Worm (Caenorhabditis elegans): Measurements from ENCODE around the gene fbxb-76.

Gene fbxb-76

ce11 chrIV:11359769-11360168 is 19.4 kb downstream of the fbxb-76 start, which contains the start of gene klp-12:
klp-12 (minus strand) TSS chrIV:11359869.
- no peak for TF ChIP-seq sea-2 (GFP tag; IDR thresholded peaks at IDR 0.05)
- TF ChIP-seq F57A8.1 (GFP tag; optimal IDR thresholded peaks at IDR 0.05): no peak
- TF ChIP-seq D2030.7 (GFP tag; IDR thresholded peaks at IDR 0.05): no peak
- no peak for TF ChIP-seq F10E7.11 (tag; optimal IDR thresholded peaks at IDR 0.05)
- no peak for TF ChIP-seq madf-3 (GFP tag; IDR thresholded peaks at IDR 0.05)
- no peak for TF ChIP-seq B0019.2 (GFP tag; conservative IDR thresholded peaks at IDR 0.05)
- TF ChIP-seq F52B5.7 (tag; optimal IDR thresholded peaks at IDR 0.05): no peak
- no peak for TF ChIP-seq ceh-27 (GFP tag; optimal IDR thresholded peaks at IDR 0.05)
- no peak for TF ChIP-seq lag-1 (GFP tag; IDR thresholded peaks at IDR 0.05)
- no peak for TF ChIP-seq mes-4 (tag; optimal IDR thresholded peaks at IDR 0.05)

ce11 chrIV:11353946-11354458 is 25.2 kb downstream of the fbxb-76 start, which contains the start of gene T01G1.2:
T01G1.2 (plus strand) TSS chrIV:11354408.
- TF ChIP-seq ets-4 (GFP tag; optimal IDR thresholded peaks at IDR 0.05) (no peak), hsf-1 (GFP tag; IDR thresholded peaks at IDR 0.05) (no peak), ztf-3 (GFP tag; optimal IDR thresholded peaks at IDR 0.05) (no peak), aptf-3 (GFP tag; IDR thresholded peaks at IDR 0.05) (no peak), rcor-1 (GFP tag; IDR thresholded peaks at IDR 0.05) (no peak), lin-54 (GFP tag; optimal IDR thresholded peaks at IDR 0.05) (no peak), pha-4 (tag; optimal IDR thresholded peaks at IDR 0.05) (no peak), nhr-179 (tag; optimal IDR thresholded peaks at IDR 0.05) (no peak), nhr-80 (tag; optimal IDR thresholded peaks at IDR 0.05) (no peak)

ce11 chrIV:11352768-11353167 is 26.4 kb downstream of the fbxb-76 start:
- TF ChIP-seq repo-1 (tag; optimal IDR thresholded peaks at IDR 0.05) (no peak), K11D2.4 (GFP tag; IDR thresholded peaks at IDR 0.05) (no peak), let-607 (tag; optimal IDR thresholded peaks at IDR 0.05) (no peak), lir-1 (GFP tag; conservative IDR thresholded peaks at IDR 0.05) (no peak), F57A8.1 (GFP tag; optimal IDR thresholded peaks at IDR 0.05) (no peak), rec-8 (tag; optimal IDR thresholded peaks at IDR 0.05) (no peak), F52B5.7 (tag; optimal IDR thresholded peaks at IDR 0.05) (no peak), pbrm-1 (GFP tag; IDR thresholded peaks at IDR 0.05) (no peak), ztf-6 (GFP tag; IDR thresholded peaks at IDR 0.05) (no peak), ztf-18 (tag; optimal IDR thresholded peaks at IDR 0.05) (no peak), Y53G8AR.9 (GFP tag; conservative IDR thresholded peaks at IDR 0.05) (no peak), B0336.3 (GFP tag; IDR thresholded peaks at IDR 0.05) (no peak), F49E8.2 (tag; optimal IDR thresholded peaks at IDR 0.05; ENCODE audit: insufficient read depth) (no peak), madf-3 (GFP tag; IDR thresholded peaks at IDR 0.05) (no peak), ets-4 (GFP tag; optimal IDR thresholded peaks at IDR 0.05) (no peak), Y53F4B.3 (GFP tag; IDR thresholded peaks at IDR 0.05) (no peak), B0019.2 (GFP tag; conservative IDR thresholded peaks at IDR 0.05) (no peak), unc-62 (GFP tag; optimal IDR thresholded peaks at IDR 0.05) (no peak), F33H1.4 (GFP tag; IDR thresholded peaks at IDR 0.05) (no peak)

ce11 chrIV:11351563-11351962 is 27.6 kb downstream of the fbxb-76 start:
- TF ChIP-seq tbp1 (GFP tag; optimal IDR thresholded peaks at IDR 0.05): no peak
- TF ChIP-seq F23B12.7 (tag; optimal IDR thresholded peaks at IDR 0.05; ENCODE audit: insufficient read depth): no peak
- no peak for TF ChIP-seq ztf-22 (GFP tag; optimal IDR thresholded peaks at IDR 0.05)
- TF ChIP-seq F37B4.10 (GFP tag; IDR thresholded peaks at IDR 0.05): no peak
- TF ChIP-seq lsy-27 (tag; optimal IDR thresholded peaks at IDR 0.05; ENCODE audit: borderline replicate concordance, insufficient read depth): no peak
- TF ChIP-seq mes-4 (tag; optimal IDR thresholded peaks at IDR 0.05): no peak
- TF ChIP-seq die-1 (tag; optimal IDR thresholded peaks at IDR 0.05): no peak
- no peak for TF ChIP-seq rec-8 (tag; optimal IDR thresholded peaks at IDR 0.05)
- no peak for TF ChIP-seq dpff-1 (tag; optimal IDR thresholded peaks at IDR 0.05)
- no peak for TF ChIP-seq zfh-2 (GFP tag; conservative IDR thresholded peaks at IDR 0.05)
- no peak for TF ChIP-seq mel-28 (tag; optimal IDR thresholded peaks at IDR 0.05; ENCODE audit: borderline replicate concordance)
- TF ChIP-seq cebp-2 (GFP tag; IDR thresholded peaks at IDR 0.05): no peak
- no peak for TF ChIP-seq athp-1 (tag; optimal IDR thresholded peaks at IDR 0.05)
- no peak for TF ChIP-seq ztf-25 (GFP tag; IDR thresholded peaks at IDR 0.05)
